Worm (Caenorhabditis elegans): ENCODE measurements around the gene F21C10.10.

DNA sequence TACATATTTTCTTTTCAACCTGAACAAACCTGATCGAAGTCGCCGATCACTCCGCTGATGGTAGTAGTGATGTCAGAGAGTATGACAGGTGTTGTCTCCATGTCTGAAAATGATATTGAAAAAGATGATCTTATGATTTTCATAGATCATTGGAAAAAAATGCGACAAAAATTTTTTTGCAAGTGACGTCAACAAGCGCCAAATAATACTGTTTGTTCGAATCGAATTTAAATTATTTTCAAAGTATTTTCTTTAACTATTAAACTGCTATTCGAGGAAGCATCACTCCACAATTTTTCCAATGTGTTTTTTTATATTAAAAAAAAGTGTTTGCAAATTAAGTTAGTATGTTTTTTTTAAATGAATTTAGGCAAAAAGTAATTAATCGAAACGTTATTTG, 41.6 kb downstream of the F21C10.10 start, which contains the start of gene pitr-2:
- TF ChIP-seq eor-1 (tag; optimal IDR thresholded peaks at IDR 0.05) = no peak
- no peak for TF ChIP-seq ztf-11 (tag; optimal IDR thresholded peaks at IDR 0.05)
- TF ChIP-seq ZK546.5 (tag; optimal IDR thresholded peaks at IDR 0.05) = no peak
- no peak for TF ChIP-seq ama-1 (optimal IDR thresholded peaks at IDR 0.05)
- no peak for TF ChIP-seq nhr-76 (tag; optimal IDR thresholded peaks at IDR 0.05)
- TF ChIP-seq nhr-77 (tag; optimal IDR thresholded peaks at IDR 0.05) = no peak
- TF ChIP-seq nfya-1 (tag; optimal IDR thresholded peaks at IDR 0.05; ENCODE audit: insufficient read depth) = no peak
- TF ChIP-seq pqm-1 (tag; optimal IDR thresholded peaks at IDR 0.05) = no peak
